Worm (Caenorhabditis elegans): ENCODE results near the gene ZC239.17.
"Not testable (repeated sequence)": the region's sequence is repeated elsewhere in the genome, so short reads cannot be mapped to it uniquely, and the experiment has no call there.

DNA sequence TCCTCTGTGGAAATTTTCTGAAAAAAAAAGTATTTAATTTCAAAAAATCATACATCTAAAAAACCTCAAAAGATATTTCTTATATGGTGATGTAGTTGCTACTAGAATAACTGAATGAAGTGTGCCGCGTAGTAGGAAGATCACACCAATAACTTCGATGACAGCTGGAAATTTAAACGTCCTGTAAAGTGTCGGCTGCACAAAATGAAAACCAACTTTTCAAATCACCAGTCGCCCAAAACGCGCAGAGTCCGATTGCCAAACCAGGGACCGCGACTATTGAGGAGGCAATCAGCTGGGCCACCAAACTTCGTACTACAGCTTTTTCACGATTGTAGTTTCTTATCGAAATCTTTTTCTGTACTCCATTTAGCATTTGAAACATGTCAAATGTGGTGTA lies 24.4 kb downstream of the ZC239.17 start, which contains the start of gene sri-48:
- TF ChIP-seq skn-1, R02D3.7, unc-39, nhr-237, ztf-11, egl-27, fos-1, ceh-28, lin-39, nhr-76, pqm-1 (tag; optimal IDR thresholded peaks at IDR 0.05): not testable (repeated sequence)
